Worm (Caenorhabditis elegans) whole organism, late embryonic: ENCODE data around the gene D2007.2.

Experiments used
- elt-2 ChIP-seq: sonication (generic microtip); optimal IDR thresholded peaks from 2 replicates; lab custom pipeline; 2016; ENCODE audit warnings: missing genetic modification reagents, missing genetic modification characterization, missing compliant biosample characterization
- elt-4 ChIP-seq: sonication (generic microtip); optimal IDR thresholded peaks from 2 replicates; lab custom pipeline; 2016; ENCODE audit warnings: missing genetic modification characterization, missing compliant biosample characterization
- ets-4 ChIP-seq: sonication (generic microtip); optimal IDR thresholded peaks from 2 replicates; lab custom pipeline; 2016; ENCODE audit warnings: missing genetic modification characterization, missing compliant biosample characterization
- lin-11 ChIP-seq: fragments of 200-800 bp; sonication (Bioruptor generic); optimal IDR thresholded peaks from 2 replicates; lab custom pipeline; 2018; ENCODE audit warnings: mild to moderate bottlenecking, missing genetic modification characterization, missing compliant biosample characterization
- odd-2 ChIP-seq: sonication (generic microtip); optimal IDR thresholded peaks from 2 replicates; lab custom pipeline; 2017; ENCODE audit warnings: antibody characterized with exemption, mild to moderate bottlenecking, missing genetic modification characterization, missing compliant biosample characterization
- pha-4 ChIP-seq: fragments of 150-350 bp; optimal IDR thresholded peaks from 2 replicates; lab custom pipeline; 2018; ENCODE audit warnings: missing biosample characterization, missing genetic modification reagents, missing genetic modification characterization
- pqm-1 ChIP-seq: sonication (generic microtip); optimal IDR thresholded peaks from 2 replicates; lab custom pipeline; 2016; ENCODE audit warnings: missing genetic modification characterization, missing compliant biosample characterization
- rnt-1 ChIP-seq: sonication (generic microtip); optimal IDR thresholded peaks from 2 replicates; lab custom pipeline; 2016; ENCODE audit warnings: missing genetic modification characterization, missing compliant biosample characterization
- sdc-2 ChIP-seq: sonication (generic microtip); optimal IDR thresholded peaks from 2 replicates; lab custom pipeline; 2016; ENCODE audit warnings: missing genotype, missing genetic modification characterization, missing compliant biosample characterization
- unc-42 ChIP-seq: sonication (generic microtip); optimal IDR thresholded peaks from 2 replicates; lab custom pipeline; 2016; ENCODE audit warnings: missing genotype, missing genetic modification characterization, missing compliant biosample characterization
- unc-86 ChIP-seq: sonication (generic microtip); optimal IDR thresholded peaks from 2 replicates; lab custom pipeline; 2016; ENCODE audit warnings: missing genetic modification characterization, missing compliant biosample characterization

DNA sequence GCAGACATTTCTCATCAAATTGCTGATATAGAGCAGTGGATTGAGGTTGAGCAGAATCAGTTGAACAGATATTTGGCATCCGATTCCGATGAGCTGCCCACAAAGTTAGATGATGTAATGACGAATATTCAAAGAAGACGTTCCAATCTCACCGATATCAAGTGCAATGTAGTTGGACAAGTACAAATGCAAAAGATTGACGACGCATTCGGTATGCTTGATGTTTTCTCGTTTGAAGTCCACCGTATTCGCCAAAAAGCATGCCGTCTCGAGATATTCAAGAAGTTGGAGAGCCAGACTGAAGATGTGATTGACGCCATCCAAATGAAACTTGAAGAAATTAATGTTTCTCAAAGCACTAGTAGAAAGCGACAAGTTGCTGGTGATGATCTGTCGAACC lies 36.4 kb downstream of the D2007.2 start:
- no peak for TF ChIP-seq ets-4 (tag; lab: Kevin White, UChicago)
- no peak for TF ChIP-seq rnt-1
- no peak for TF ChIP-seq elt-4
- TF ChIP-seq unc-42 (tag; lab: Kevin White, UChicago) = no peak
- no peak for TF ChIP-seq pqm-1 (tag; lab: Kevin White, UChicago)
- TF ChIP-seq elt-2 (tag; lab: Kevin White, UChicago) = no peak
- TF ChIP-seq unc-86 (tag; lab: Kevin White, UChicago) = no peak
- TF ChIP-seq sdc-2 (tag; lab: Kevin White, UChicago) = no peak
- TF ChIP-seq lin-11 (tag; lab: Kevin White, UChicago) = no peak
- TF ChIP-seq pha-4 (tag; lab: Kevin White, UChicago) = no peak
- no peak for TF ChIP-seq odd-2 (tag; lab: Kevin White, UChicago)
